Fruit fly (Drosophila melanogaster): Measurements from ENCODE around the gene CG13875.

CG13875 gene

DNA sequence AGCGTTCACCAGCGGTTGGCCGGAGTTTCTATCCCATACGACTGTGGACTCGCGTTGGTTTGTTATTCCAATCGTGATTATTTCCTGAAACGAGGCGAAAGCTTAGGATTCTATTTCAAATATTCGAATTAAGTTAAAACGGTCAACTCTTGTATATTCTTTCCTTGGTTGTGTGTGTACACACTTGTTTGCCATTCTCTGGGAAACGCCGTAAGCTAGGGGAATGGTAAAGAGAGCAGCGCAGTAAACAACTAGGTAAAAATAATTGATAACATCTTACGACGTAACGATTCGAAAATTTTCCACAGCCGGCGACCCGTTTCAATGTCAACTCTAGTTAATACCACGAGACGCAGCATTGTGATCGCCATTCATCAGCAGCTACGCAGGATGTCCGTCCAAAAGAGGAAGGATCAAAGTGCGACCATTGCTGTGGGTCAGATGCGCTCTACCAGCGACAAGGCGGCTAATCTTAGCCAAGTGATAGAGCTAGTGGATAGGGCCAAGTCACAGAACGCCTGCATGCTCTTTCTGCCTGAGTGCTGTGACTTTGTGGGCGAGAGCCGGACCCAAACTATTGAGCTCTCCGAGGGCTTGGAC is 23.9 kb downstream of the CG13875 start, which contains the start of gene NitFhit (continued):
- TF ChIP-seq YL-1 (GFP tag; optimal IDR thresholded peaks at IDR 0.05), result peak; percentile 66

DNA sequence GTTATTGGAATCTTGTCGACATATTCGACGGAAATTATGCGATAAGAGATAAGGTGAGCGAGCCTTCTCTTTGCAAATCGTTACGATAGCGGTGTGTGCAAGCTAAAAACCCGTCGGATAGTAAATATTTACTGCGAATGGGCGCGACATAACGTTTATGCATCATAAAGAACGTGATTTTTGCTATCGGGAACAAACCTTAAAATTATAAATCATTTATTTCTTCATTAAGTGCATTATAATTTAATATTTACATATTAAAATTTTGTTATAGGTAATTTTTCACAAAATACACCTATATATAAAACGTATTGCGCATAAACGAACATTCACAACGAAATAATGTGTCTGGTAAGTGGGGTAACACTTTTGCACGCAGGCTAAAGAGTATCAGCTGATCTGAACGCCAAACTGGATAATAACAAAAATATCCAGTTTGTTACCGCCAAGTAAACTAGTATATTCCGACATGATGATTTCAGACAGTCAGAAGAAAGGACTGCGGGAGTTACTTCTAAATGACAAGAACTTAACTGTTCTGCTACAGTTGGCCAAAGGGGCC is 26.1 kb downstream of the CG13875 start, which contains the start of the genes Gk1 and CG13876:
TSS of gene Gk1 (minus strand) at position 122 of the 562 bp plus-strand sequence.
TSS of gene CG13876 (plus strand) at position 412 of the 562 bp plus-strand sequence.
- TF ChIP-seq CG6813 (GFP tag; optimal IDR thresholded peaks at IDR 0.05) (peak; percentile 95), CG8765 (GFP tag; IDR thresholded peaks at IDR 0.05) (peak; percentile 75; the same call in 1 of the 2 replicates), stc (GFP tag; IDR thresholded peaks at IDR 0.05) (peak; percentile 96), CG9727 (GFP tag; optimal IDR thresholded peaks at IDR 0.05) (peak; percentile 97), Awh (GFP tag; IDR thresholded peaks at IDR 0.05) (peak; percentile 95), gsb (GFP tag; IDR thresholded peaks at IDR 0.05) (peak; percentile 84), croc (GFP tag; conservative IDR thresholded peaks at IDR 0.05) (peak; percentile 80), Mes4 (GFP tag; optimal IDR thresholded peaks at IDR 0.05) (no peak), Spps (tag; optimal IDR thresholded peaks at IDR 0.05) (peak; percentile 91), HLHmδ (GFP tag; optimal IDR thresholded peaks at IDR 0.05) (no peak), crp (GFP tag; optimal IDR thresholded peaks at IDR 0.05) (peak; percentile 33 to 88), CG16815 (GFP tag; optimal IDR thresholded peaks at IDR 0.05) (no peak), CG4707 (GFP tag; optimal IDR thresholded peaks at IDR 0.05) (peak; percentile 76), Stat92E (GFP tag; optimal IDR thresholded peaks at IDR 0.05) (peak in 1 of 3 experiments; percentile 70), Lhr (GFP tag; optimal IDR thresholded peaks at IDR 0.05) (no peak), pzg (GFP tag; optimal IDR thresholded peaks at IDR 0.05) (peak; percentile 56), Oaz (GFP tag; IDR thresholded peaks at IDR 0.05) (peak; percentile 91), Rx (GFP tag; IDR thresholded peaks at IDR 0.05) (peak; percentile 86), CG10462 (GFP tag; optimal IDR thresholded peaks at IDR 0.05) (peak; percentile 67), TFAM (GFP tag; optimal IDR thresholded peaks at IDR 0.05) (peak; percentile 63), Asciz (GFP tag; optimal IDR thresholded peaks at IDR 0.05) (peak; percentile 93), Aef1 (GFP tag; IDR thresholded peaks at IDR 0.05) (peak; percentile 90), gce (GFP tag; IDR thresholded peaks at IDR 0.05) (peak; percentile 90), Hey (tag; optimal IDR thresholded peaks at IDR 0.05) (no peak), slp2 (GFP tag; optimal IDR thresholded peaks at IDR 0.05) (peak; percentile 42), twi (tag; optimal IDR thresholded peaks at IDR 0.05) (peak; percentile 88), dati (GFP tag; IDR thresholded peaks at IDR 0.05) (peak; percentile 57; the same call in 1 of the 2 replicates), CG10565 (GFP tag; optimal IDR thresholded peaks at IDR 0.05) (peak; percentile 6), CG9876 (GFP tag; optimal IDR thresholded peaks at IDR 0.05) (no peak), nmo (GFP tag; optimal IDR thresholded peaks at IDR 0.05) (peak; percentile 97), HLH4C (GFP tag; IDR thresholded peaks at IDR 0.05; ENCODE audit: partially characterized antibody) (no peak), CG2202 (tag; optimal IDR thresholded peaks at IDR 0.05) (peak; percentile 91), ind (GFP tag; optimal IDR thresholded peaks at IDR 0.05) (no peak), CG17186 (GFP tag; optimal IDR thresholded peaks at IDR 0.05) (peak; percentile 48), CG1529 (GFP tag; optimal IDR thresholded peaks at IDR 0.05) (no peak), fd102C (GFP tag; optimal IDR thresholded peaks at IDR 0.05) (peak; percentile 69), CG15601 (tag; optimal IDR thresholded peaks at IDR 0.05) (no peak), HHEX (GFP tag; optimal IDR thresholded peaks at IDR 0.05) (peak; percentile 94), BEAF-32 (GFP tag; optimal IDR thresholded peaks at IDR 0.05) (peak; percentile 37), CG34224 (GFP tag; IDR thresholded peaks at IDR 0.05; ENCODE audit: partially characterized antibody) (no peak), scrt (GFP tag; optimal IDR thresholded peaks at IDR 0.05) (peak; percentile 93), ttk (GFP tag; IDR thresholded peaks at IDR 0.05) (peak; percentile 93), CG1603 (tag; optimal IDR thresholded peaks at IDR 0.05) (peak; percentile 76), CG7372 (GFP tag; IDR thresholded peaks at IDR 0.05) (peak; percentile 93), H15 (GFP tag; IDR thresholded peaks at IDR 0.05) (peak; percentile 87)

Data from whole organism, embryonic.